Worm (Caenorhabditis elegans) whole organism, young adult: Measurements from ENCODE around the gene srh-289.

Source experiments
- Y53F4B.3 ChIP-seq: fragments of 200-800 bp; sonication (Bioruptor generic); IDR thresholded peaks from 2 replicates; pipeline ENCODE4 v1.3.6; 2022; ENCODE audit warnings: missing genetic modification reagents, missing genetic modification characterization, missing compliant biosample characterization
- ama-1 ChIP-seq, 3 experiments: fragments of 150-350 bp in 1 of 3; sonication (generic microtip) in 2 of 3; optimal IDR thresholded peaks; 2 replicates each; lab custom pipeline; 2014 to 2018; ENCODE audit warnings: missing biosample characterization in 2 of 3, missing genetic modification characterization in 2 of 3, missing genetic modification reagents in 2 of 3
- bed-1 ChIP-seq: fragments of 200-800 bp; sonication (Bioruptor generic); IDR thresholded peaks from 2 replicates; pipeline ENCODE4 v1.3.6; 2022; ENCODE audit warnings: missing genetic modification reagents, missing genetic modification characterization, missing compliant biosample characterization
- chd-7 ChIP-seq: sonication (generic microtip); optimal IDR thresholded peaks from 2 replicates; lab custom pipeline; 2016; ENCODE audit warnings: mild to moderate bottlenecking, missing genetic modification characterization, moderate library complexity, missing compliant biosample characterization
- die-1 ChIP-seq: sonication (generic microtip); optimal IDR thresholded peaks from 2 replicates; lab custom pipeline; 2016; ENCODE audit warnings: missing genotype, mild to moderate bottlenecking, missing genetic modification characterization, missing compliant biosample characterization
- efl-1 ChIP-seq: fragments of 150-350 bp; optimal IDR thresholded peaks from 2 replicates; lab custom pipeline; 2014; ENCODE audit warnings: missing biosample characterization, missing genetic modification reagents, missing genetic modification characterization
- hlh-12 ChIP-seq: sonication (generic microtip); optimal IDR thresholded peaks from 2 replicates; lab custom pipeline; 2016; ENCODE audit warnings: missing genetic modification characterization, missing compliant biosample characterization
- lsy-27 ChIP-seq: sonication (generic microtip); optimal IDR thresholded peaks from 2 replicates; lab custom pipeline; 2017; ENCODE audit warnings: missing genetic modification characterization, mild to moderate bottlenecking, missing compliant biosample characterization, antibody characterized with exemption, missing genotype, borderline replicate concordance; ENCODE audit not compliant: insufficient read depth
- pha-4 ChIP-seq: fragments of 150-350 bp; sonication (generic microtip); optimal IDR thresholded peaks from 2 replicates; lab custom pipeline; 2014; ENCODE audit warnings: missing biosample characterization, missing genetic modification reagents, missing genetic modification characterization
- snpc-1.3 ChIP-seq: sonication (generic microtip); optimal IDR thresholded peaks from 2 replicates; lab custom pipeline; 2017; ENCODE audit warnings: missing genetic modification characterization, mild to moderate bottlenecking, missing compliant biosample characterization, antibody characterized with exemption, moderate library complexity, missing genotype, missing genetic modification reagents; ENCODE audit not compliant: insufficient read depth
- sptf-2 ChIP-seq: fragments of 200-800 bp; sonication (Bioruptor generic); optimal IDR thresholded peaks from 2 replicates; lab custom pipeline; 2018; ENCODE audit warnings: mild to moderate bottlenecking, missing genetic modification characterization, missing compliant biosample characterization
- unc-62 ChIP-seq: fragments of 150-350 bp; optimal IDR thresholded peaks from 2 replicates; lab custom pipeline; 2014; ENCODE audit warnings: missing biosample characterization, missing genetic modification reagents, missing genetic modification characterization
- ztf-3 ChIP-seq: fragments of 200-800 bp; sonication (Bioruptor generic); optimal IDR thresholded peaks from 2 replicates; lab custom pipeline; 2018; ENCODE audit warnings: mild to moderate bottlenecking, missing genetic modification characterization, missing compliant biosample characterization

DNA sequence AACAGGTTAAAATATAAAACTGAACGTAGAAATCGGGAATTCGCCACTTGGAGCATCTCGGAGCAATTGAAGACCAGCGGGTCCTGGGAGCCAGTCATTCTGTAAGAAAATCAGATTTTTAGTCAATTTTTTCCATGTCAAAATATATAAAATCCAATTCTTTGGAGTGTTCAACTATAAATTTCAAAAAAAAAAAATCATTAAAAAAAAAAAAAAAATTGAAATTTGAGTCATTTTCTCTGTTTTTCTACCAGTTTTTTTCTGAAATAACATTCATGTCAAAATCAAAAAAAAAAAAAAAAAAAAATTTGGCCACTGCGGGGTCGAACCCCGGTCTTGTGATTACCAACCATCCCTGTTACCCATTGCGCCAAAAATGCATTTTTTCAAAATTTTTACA, 10.3 kb downstream of the srh-289 start, which contains the start of gene srab-12:
- no peak for TF ChIP-seq hlh-12 (tag; lab: Kevin White, UChicago)
- no peak for TF ChIP-seq snpc-1.3
- no peak for TF ChIP-seq pha-4 (tag; lab: Kevin White, UChicago)
- no peak for TF ChIP-seq bed-1 (GFP tag; lab: Robert Waterston, UW)
- no peak for TF ChIP-seq lsy-27
- no peak for TF ChIP-seq ztf-3 (GFP tag; lab: Kevin White, UChicago)
- TF ChIP-seq efl-1: no peak
- TF ChIP-seq unc-62 (GFP tag; lab: Kevin White, UChicago): no peak
- no peak for TF ChIP-seq sptf-2
- no peak for TF ChIP-seq chd-7 (tag; lab: Kevin White, UChicago)
- no peak for TF ChIP-seq die-1
- no peak for TF ChIP-seq Y53F4B.3
- no peak for TF ChIP-seq ama-1 (optimal IDR thresholded peaks at IDR 0.05; lab: Kevin White, UChicago)
- no peak for TF ChIP-seq ama-1 (GFP tag; optimal IDR thresholded peaks at IDR 0.05; lab: Kevin White, UChicago)
